Worm (Caenorhabditis elegans): ENCODE data around the gene C39E9.12.

Gene C39E9.12

ce11 chrIV:13080185-13080584 lies 13.6 kb upstream of the C39E9.12 start:
- TF ChIP-seq daf-12 (tag; optimal IDR thresholded peaks at IDR 0.05) (no peak), nhr-11 (tag; optimal IDR thresholded peaks at IDR 0.05) (peak; percentile 34), mdl-1 (tag; optimal IDR thresholded peaks at IDR 0.05) (no peak), nhr-25 (tag; optimal IDR thresholded peaks at IDR 0.05) (peak; percentile 30), ama-1 (optimal IDR thresholded peaks at IDR 0.05) (peak; percentile 24), mml-1 (tag; optimal IDR thresholded peaks at IDR 0.05) (no peak), nhr-43 (tag; optimal IDR thresholded peaks at IDR 0.05; ENCODE audit: poor library complexity, severe bottlenecking) (peak; percentile 57), egl-5 (tag; optimal IDR thresholded peaks at IDR 0.05) (no peak), elt-3 (tag; optimal IDR thresholded peaks at IDR 0.05) (peak in 1 of 3 experiments; percentile 12), nhr-23 (tag; optimal IDR thresholded peaks at IDR 0.05) (peak; percentile 63), nfya-1 (tag; optimal IDR thresholded peaks at IDR 0.05; ENCODE audit: insufficient read depth) (peak; percentile 18)

- TF ChIP-seq nhr-25 (tag; optimal IDR thresholded peaks at IDR 0.05) (peak; percentile 7), nhr-28 (tag; optimal IDR thresholded peaks at IDR 0.05) (no peak)
These were observed 12.9 kb upstream of the C39E9.12 start for ce11 chrIV:13080861-13081260.

- TF ChIP-seq ama-1 (optimal IDR thresholded peaks at IDR 0.05) (peak; percentile 61), nhr-76 (tag; optimal IDR thresholded peaks at IDR 0.05) (no peak), ceh-82 (tag; optimal IDR thresholded peaks at IDR 0.05) (no peak), hmg-11 (tag; optimal IDR thresholded peaks at IDR 0.05) (no peak), nhr-25 (tag; optimal IDR thresholded peaks at IDR 0.05) (peak; percentile 38), nhr-23 (tag; optimal IDR thresholded peaks at IDR 0.05) (peak; percentile 6), ceh-9 (tag; optimal IDR thresholded peaks at IDR 0.05) (no peak), lin-39 (tag; optimal IDR thresholded peaks at IDR 0.05) (no peak)
These were observed 11.7 kb upstream of the C39E9.12 start for ce11 chrIV:13082106-13082505.

ce11 chrIV:13082836-13083763 lies 10.7 kb upstream of the C39E9.12 start:
- no peak for TF ChIP-seq ZK546.5 (tag; optimal IDR thresholded peaks at IDR 0.05)
- TF ChIP-seq elt-1 (tag; optimal IDR thresholded peaks at IDR 0.05) = no peak
- TF ChIP-seq nhr-28 (tag; optimal IDR thresholded peaks at IDR 0.05) = no peak
- no peak for TF ChIP-seq zag-1 (tag; optimal IDR thresholded peaks at IDR 0.05)
- TF ChIP-seq unc-39 (tag; optimal IDR thresholded peaks at IDR 0.05) = no peak
- no peak for TF ChIP-seq ceh-9 (tag; optimal IDR thresholded peaks at IDR 0.05)
- no peak for TF ChIP-seq sea-2 (GFP tag; optimal IDR thresholded peaks at IDR 0.05)
- TF ChIP-seq daf-12 (tag; optimal IDR thresholded peaks at IDR 0.05) = no peak
- TF ChIP-seq eor-1 (tag; optimal IDR thresholded peaks at IDR 0.05) = no peak
- TF ChIP-seq skn-1 (tag; optimal IDR thresholded peaks at IDR 0.05) = no peak
- TF ChIP-seq ztf-4 (tag; optimal IDR thresholded peaks at IDR 0.05) = peak; percentile 55
- no peak for TF ChIP-seq mml-1 (tag; optimal IDR thresholded peaks at IDR 0.05)
- TF ChIP-seq mdl-1 (tag; optimal IDR thresholded peaks at IDR 0.05) = no peak
- no peak for TF ChIP-seq nhr-76 (tag; optimal IDR thresholded peaks at IDR 0.05)
- TF ChIP-seq jun-1 (tag; optimal IDR thresholded peaks at IDR 0.05) = no peak
- no peak for TF ChIP-seq fos-1 (tag; optimal IDR thresholded peaks at IDR 0.05)
- no peak for TF ChIP-seq snpc-4 (tag; optimal IDR thresholded peaks at IDR 0.05)
- no peak for TF ChIP-seq nhr-237 (tag; optimal IDR thresholded peaks at IDR 0.05)
- TF ChIP-seq lin-39 (tag; optimal IDR thresholded peaks at IDR 0.05) = no peak
- TF ChIP-seq egl-27 (tag; optimal IDR thresholded peaks at IDR 0.05) = no peak
- no peak for TF ChIP-seq unc-62 (GFP tag; optimal IDR thresholded peaks at IDR 0.05)
- no peak for TF ChIP-seq R02D3.7 (tag; optimal IDR thresholded peaks at IDR 0.05)
- no peak for TF ChIP-seq tbx-2 (tag; optimal IDR thresholded peaks at IDR 0.05)
- TF ChIP-seq aly-2 (tag; optimal IDR thresholded peaks at IDR 0.05) = no peak
- no peak for TF ChIP-seq pqm-1 (tag; optimal IDR thresholded peaks at IDR 0.05)
- TF ChIP-seq nhr-67 (tag; optimal IDR thresholded peaks at IDR 0.05) = no peak
- no peak for TF ChIP-seq nfya-1 (tag; optimal IDR thresholded peaks at IDR 0.05; ENCODE audit: insufficient read depth)
- TF ChIP-seq ceh-82 (tag; optimal IDR thresholded peaks at IDR 0.05) = no peak
- TF ChIP-seq fkh-10 (GFP tag; optimal IDR thresholded peaks at IDR 0.05) = no peak
- TF ChIP-seq nhr-25 (tag; optimal IDR thresholded peaks at IDR 0.05) = peak; percentile 3
- no peak for TF ChIP-seq nhr-23 (tag; optimal IDR thresholded peaks at IDR 0.05)
- TF ChIP-seq ama-1 (optimal IDR thresholded peaks at IDR 0.05) = peak; percentile 86
- TF ChIP-seq ztf-11 (tag; optimal IDR thresholded peaks at IDR 0.05) = no peak
- no peak for TF ChIP-seq fkh-2 (tag; optimal IDR thresholded peaks at IDR 0.05)
- TF ChIP-seq pha-4 (tag; optimal IDR thresholded peaks at IDR 0.05) = peak; percentile 24
- TF ChIP-seq elt-2 (tag; optimal IDR thresholded peaks at IDR 0.05) = no peak
- TF ChIP-seq hmg-11 (tag; optimal IDR thresholded peaks at IDR 0.05) = no peak
- TF ChIP-seq nhr-43 (tag; optimal IDR thresholded peaks at IDR 0.05; ENCODE audit: poor library complexity, severe bottlenecking) = peak; percentile 82
- no peak for TF ChIP-seq nhr-12 (tag; optimal IDR thresholded peaks at IDR 0.05)
- no peak for TF ChIP-seq lin-15B (tag; optimal IDR thresholded peaks at IDR 0.05)
- TF ChIP-seq nhr-77 (tag; optimal IDR thresholded peaks at IDR 0.05) = no peak
